Worm (Caenorhabditis elegans): ENCODE data around the gene T10B10.9.
A peak's percentile ranks its signal among the peaks of the same experiment; 100 is the strongest.

Gene T10B10.9

ce11 chrX:15181454-15181853 is 17.2 kb downstream of the T10B10.9 start, which contains the start of gene pkhm-2 (continued):
- TF ChIP-seq jun-1 (tag; optimal IDR thresholded peaks at IDR 0.05) (peak; percentile 91), unc-39 (tag; optimal IDR thresholded peaks at IDR 0.05) (no peak), nhr-25 (tag; optimal IDR thresholded peaks at IDR 0.05) (peak; percentile 97), R02D3.7 (tag; optimal IDR thresholded peaks at IDR 0.05) (peak; percentile 52), ztf-4 (tag; optimal IDR thresholded peaks at IDR 0.05) (no peak), sea-2 (GFP tag; optimal IDR thresholded peaks at IDR 0.05) (no peak), nhr-28 (tag; optimal IDR thresholded peaks at IDR 0.05) (no peak), daf-12 (tag; optimal IDR thresholded peaks at IDR 0.05) (no peak), nhr-12 (tag; optimal IDR thresholded peaks at IDR 0.05) (no peak), eor-1 (tag; optimal IDR thresholded peaks at IDR 0.05) (no peak), fkh-10 (GFP tag; optimal IDR thresholded peaks at IDR 0.05) (peak; percentile 33), egl-27 (tag; optimal IDR thresholded peaks at IDR 0.05) (peak; percentile 31), fos-1 (tag; optimal IDR thresholded peaks at IDR 0.05) (no peak), zag-1 (tag; optimal IDR thresholded peaks at IDR 0.05) (no peak), elt-1 (tag; optimal IDR thresholded peaks at IDR 0.05) (no peak), elt-2 (tag; optimal IDR thresholded peaks at IDR 0.05) (peak; percentile 76), ZK546.5 (tag; optimal IDR thresholded peaks at IDR 0.05) (no peak), aly-2 (tag; optimal IDR thresholded peaks at IDR 0.05) (no peak), nhr-77 (tag; optimal IDR thresholded peaks at IDR 0.05) (peak; percentile 56), ceh-82 (tag; optimal IDR thresholded peaks at IDR 0.05) (peak; percentile 44)

ce11 chrX:15188510-15188909 is 24.3 kb downstream of the T10B10.9 start:
- TF ChIP-seq sea-2 (GFP tag; optimal IDR thresholded peaks at IDR 0.05) (no peak), ceh-16 (tag; optimal IDR thresholded peaks at IDR 0.05) (no peak), lin-15B (tag; optimal IDR thresholded peaks at IDR 0.05) (no peak), ceh-9 (tag; optimal IDR thresholded peaks at IDR 0.05) (no peak), tbx-2 (tag; optimal IDR thresholded peaks at IDR 0.05) (no peak), skn-1 (tag; optimal IDR thresholded peaks at IDR 0.05) (peak; percentile 16)

ce11 chrX:15188986-15189675 is 24.9 kb downstream of the T10B10.9 start:
- no peak for TF ChIP-seq nhr-23 (tag; optimal IDR thresholded peaks at IDR 0.05)
- peak; percentile 69 for TF ChIP-seq snpc-4 (tag; optimal IDR thresholded peaks at IDR 0.05)
- TF ChIP-seq elt-2 (tag; optimal IDR thresholded peaks at IDR 0.05), result no peak
- TF ChIP-seq lin-15B (tag; optimal IDR thresholded peaks at IDR 0.05), result peak; percentile 14
- TF ChIP-seq fkh-2 (tag; optimal IDR thresholded peaks at IDR 0.05), result no peak
- TF ChIP-seq nfya-1 (tag; optimal IDR thresholded peaks at IDR 0.05; ENCODE audit: insufficient read depth), result peak; percentile 85
- TF ChIP-seq hmg-11 (tag; optimal IDR thresholded peaks at IDR 0.05), result peak; percentile 64
- TF ChIP-seq ceh-82 (tag; optimal IDR thresholded peaks at IDR 0.05), result no peak
- TF ChIP-seq ceh-16 (tag; optimal IDR thresholded peaks at IDR 0.05), result no peak
- no peak for TF ChIP-seq skn-1 (tag; optimal IDR thresholded peaks at IDR 0.05)
- peak; percentile 37 for TF ChIP-seq elt-1 (tag; optimal IDR thresholded peaks at IDR 0.05)
- no peak for TF ChIP-seq ZK546.5 (tag; optimal IDR thresholded peaks at IDR 0.05)
- no peak for TF ChIP-seq nhr-43 (tag; optimal IDR thresholded peaks at IDR 0.05; ENCODE audit: poor library complexity, severe bottlenecking)
- no peak for TF ChIP-seq unc-39 (tag; optimal IDR thresholded peaks at IDR 0.05)
- TF ChIP-seq egl-5 (tag; optimal IDR thresholded peaks at IDR 0.05), result peak; percentile 73
- TF ChIP-seq daf-12 (tag; optimal IDR thresholded peaks at IDR 0.05), result no peak
- TF ChIP-seq eor-1 (tag; optimal IDR thresholded peaks at IDR 0.05), result no peak
- TF ChIP-seq nhr-77 (tag; optimal IDR thresholded peaks at IDR 0.05), result no peak
- TF ChIP-seq R02D3.7 (tag; optimal IDR thresholded peaks at IDR 0.05), result no peak
- TF ChIP-seq unc-62 (GFP tag; optimal IDR thresholded peaks at IDR 0.05), result peak; percentile 72
- peak; percentile 66 for TF ChIP-seq ceh-9 (tag; optimal IDR thresholded peaks at IDR 0.05)
- no peak for TF ChIP-seq ama-1 (optimal IDR thresholded peaks at IDR 0.05)
- TF ChIP-seq nhr-12 (tag; optimal IDR thresholded peaks at IDR 0.05), result no peak
- TF ChIP-seq nhr-67 (tag; optimal IDR thresholded peaks at IDR 0.05), result no peak
- no peak for TF ChIP-seq ztf-11 (tag; optimal IDR thresholded peaks at IDR 0.05)
- TF ChIP-seq pha-4 (tag; optimal IDR thresholded peaks at IDR 0.05), result peak; percentile 16
- no peak for TF ChIP-seq nhr-237 (tag; optimal IDR thresholded peaks at IDR 0.05)
- no peak for TF ChIP-seq ztf-4 (tag; optimal IDR thresholded peaks at IDR 0.05)
- TF ChIP-seq zag-1 (tag; optimal IDR thresholded peaks at IDR 0.05), result no peak
- TF ChIP-seq mml-1 (tag; optimal IDR thresholded peaks at IDR 0.05), result no peak
- no peak for TF ChIP-seq mdl-1 (tag; optimal IDR thresholded peaks at IDR 0.05)
- peak; percentile 63 for TF ChIP-seq fkh-10 (GFP tag; optimal IDR thresholded peaks at IDR 0.05)
- TF ChIP-seq ceh-28 (tag; optimal IDR thresholded peaks at IDR 0.05), result peak; percentile 4
- TF ChIP-seq fos-1 (tag; optimal IDR thresholded peaks at IDR 0.05), result no peak
- no peak for TF ChIP-seq sea-2 (GFP tag; optimal IDR thresholded peaks at IDR 0.05)
- no peak for TF ChIP-seq nhr-28 (tag; optimal IDR thresholded peaks at IDR 0.05)
- no peak for TF ChIP-seq nhr-76 (tag; optimal IDR thresholded peaks at IDR 0.05)
- peak; percentile 92 for TF ChIP-seq lin-39 (tag; optimal IDR thresholded peaks at IDR 0.05)
- no peak for TF ChIP-seq nhr-11 (tag; optimal IDR thresholded peaks at IDR 0.05)
- TF ChIP-seq egl-27 (tag; optimal IDR thresholded peaks at IDR 0.05), result no peak
- peak; percentile 66 for TF ChIP-seq tbx-2 (tag; optimal IDR thresholded peaks at IDR 0.05)

All from whole organism, L3 larva.